Worm (Caenorhabditis elegans): Measurements from ENCODE around the gene srh-23.

srh-23 gene

ce11 chrV:4934406-4934805 is 13.5 kb downstream of the srh-23 start, which contains the start of gene catp-2:
Gene catp-2, plus strand, starts transcription at chrV:4934706.
- TF ChIP-seq unc-130 (tag; optimal IDR thresholded peaks at IDR 0.05) (no peak), ztf-4 (tag; optimal IDR thresholded peaks at IDR 0.05) (no peak), C16A3.4 (tag; optimal IDR thresholded peaks at IDR 0.05) (no peak), skn-1 (tag; optimal IDR thresholded peaks at IDR 0.05) (no peak), fos-1 (tag; optimal IDR thresholded peaks at IDR 0.05) (no peak), nhr-11 (tag; optimal IDR thresholded peaks at IDR 0.05) (no peak), hlh-17 (GFP tag; optimal IDR thresholded peaks at IDR 0.05; ENCODE audit: borderline replicate concordance) (no peak), aly-2 (tag; optimal IDR thresholded peaks at IDR 0.05) (no peak), nhr-71 (tag; optimal IDR thresholded peaks at IDR 0.05) (no peak), mep-1 (tag; optimal IDR thresholded peaks at IDR 0.05) (no peak), unc-30 (tag; optimal IDR thresholded peaks at IDR 0.05) (no peak), tbx-2 (tag; optimal IDR thresholded peaks at IDR 0.05) (no peak), dpl-1 (GFP tag; optimal IDR thresholded peaks at IDR 0.05) (no peak), elt-2 (tag; optimal IDR thresholded peaks at IDR 0.05) (no peak), mab-9 (GFP tag; IDR thresholded peaks at IDR 0.05) (no peak)

ce11 chrV:4935096-4935495 is 14.2 kb downstream of the srh-23 start:
- TF ChIP-seq elt-2 (tag; optimal IDR thresholded peaks at IDR 0.05) (peak; percentile 60), pqm-1 (tag; optimal IDR thresholded peaks at IDR 0.05) (peak; percentile 19), nhr-20 (tag; optimal IDR thresholded peaks at IDR 0.05) (no peak), ceh-88 (GFP tag; IDR thresholded peaks at IDR 0.05) (no peak), hpl-2 (GFP tag; optimal IDR thresholded peaks at IDR 0.05) (no peak), ceh-8 (GFP tag; optimal IDR thresholded peaks at IDR 0.05) (no peak), pax-3 (tag; optimal IDR thresholded peaks at IDR 0.05) (no peak), lsy-2 (tag; optimal IDR thresholded peaks at IDR 0.05) (no peak)

ce11 chrV:4937337-4937736 is 16.4 kb downstream of the srh-23 start:
- no peak for TF ChIP-seq ama-1 (optimal IDR thresholded peaks at IDR 0.05)
- no peak for TF ChIP-seq hpl-2 (GFP tag; optimal IDR thresholded peaks at IDR 0.05)
- no peak for TF ChIP-seq fos-1 (tag; optimal IDR thresholded peaks at IDR 0.05)
- no peak for TF ChIP-seq nhr-28 (tag; optimal IDR thresholded peaks at IDR 0.05)

- TF ChIP-seq unc-98 (GFP tag; IDR thresholded peaks at IDR 0.05) (no peak), zag-1 (tag; optimal IDR thresholded peaks at IDR 0.05) (no peak), zip-4 (GFP tag; optimal IDR thresholded peaks at IDR 0.05) (no peak), ceh-82 (tag; optimal IDR thresholded peaks at IDR 0.05) (no peak), ces-1 (GFP tag; optimal IDR thresholded peaks at IDR 0.05) (no peak), nhr-237 (tag; optimal IDR thresholded peaks at IDR 0.05) (no peak), egl-27 (tag; optimal IDR thresholded peaks at IDR 0.05) (no peak), pqm-1 (tag; optimal IDR thresholded peaks at IDR 0.05) (no peak), skn-1 (tag; optimal IDR thresholded peaks at IDR 0.05) (no peak), C16A3.4 (tag; optimal IDR thresholded peaks at IDR 0.05) (no peak)
These were observed 23.3 kb downstream of the srh-23 start, which contains the start of gene str-211 for ce11 chrV:4944219-4944618. Gene str-211, minus strand, starts transcription at chrV:4944319.

ce11 chrV:4948635-4949034 is 27.7 kb downstream of the srh-23 start, which contains the start of gene str-209:
Gene str-209, plus strand, starts transcription at chrV:4948935.
- TF ChIP-seq tbx-2 (tag; optimal IDR thresholded peaks at IDR 0.05): no peak
- TF ChIP-seq nhr-90 (tag; optimal IDR thresholded peaks at IDR 0.05; ENCODE audit: poor library complexity): no peak
- TF ChIP-seq nhr-77 (tag; optimal IDR thresholded peaks at IDR 0.05): no peak
- no peak for TF ChIP-seq lin-13 (GFP tag; optimal IDR thresholded peaks at IDR 0.05)
- TF ChIP-seq hlh-17 (GFP tag; optimal IDR thresholded peaks at IDR 0.05; ENCODE audit: borderline replicate concordance): no peak
- TF ChIP-seq snpc-4 (tag; optimal IDR thresholded peaks at IDR 0.05): no peak
- no peak for TF ChIP-seq nhr-47 (tag; optimal IDR thresholded peaks at IDR 0.05)
- no peak for TF ChIP-seq ets-5 (GFP tag; IDR thresholded peaks at IDR 0.05)
- TF ChIP-seq aha-1 (tag; optimal IDR thresholded peaks at IDR 0.05): no peak
- TF ChIP-seq irx-1 (tag; optimal IDR thresholded peaks at IDR 0.05): no peak
- TF ChIP-seq C16A3.4 (tag; optimal IDR thresholded peaks at IDR 0.05): no peak
- TF ChIP-seq nhr-20 (tag; optimal IDR thresholded peaks at IDR 0.05): no peak
- no peak for TF ChIP-seq F16B12.6 (tag; optimal IDR thresholded peaks at IDR 0.05)
- TF ChIP-seq snu-23 (GFP tag; optimal IDR thresholded peaks at IDR 0.05): no peak
- TF ChIP-seq efl-1 (optimal IDR thresholded peaks at IDR 0.05): no peak
- no peak for TF ChIP-seq efl-1 (GFP tag; optimal IDR thresholded peaks at IDR 0.05 in 1 of 2)
- no peak for TF ChIP-seq nhr-19 (GFP tag; conservative IDR thresholded peaks at IDR 0.05)
- TF ChIP-seq pag-3 (tag; optimal IDR thresholded peaks at IDR 0.05; ENCODE audit: borderline replicate concordance, insufficient read depth): no peak
- TF ChIP-seq alr-1 (tag; optimal IDR thresholded peaks at IDR 0.05; ENCODE audit: borderline replicate concordance): no peak
- no peak for TF ChIP-seq dpl-1 (GFP tag; optimal IDR thresholded peaks at IDR 0.05)

Measured in whole organism, L1 larva.